Worm (Caenorhabditis elegans): ENCODE data around the gene BE10.3.

Gene BE10.3

DNA sequence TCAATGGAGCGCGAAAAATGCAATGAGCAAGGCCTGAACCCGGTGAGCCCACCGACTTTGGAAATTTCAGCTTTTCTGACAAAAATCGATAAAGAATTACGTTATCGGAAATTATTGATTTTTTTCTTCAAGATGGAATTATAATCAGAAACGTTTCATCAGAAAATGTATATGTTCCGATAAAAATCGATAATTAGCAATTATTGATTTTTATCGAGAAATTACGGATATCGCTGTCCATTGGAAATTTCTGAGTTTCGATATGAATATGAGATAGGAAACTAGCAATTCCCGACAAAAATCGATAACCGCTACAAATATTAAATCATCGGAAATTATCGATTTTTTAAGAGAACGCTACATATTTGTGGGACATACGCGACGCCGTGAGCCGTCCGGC is 13.6 kb upstream of the BE10.3 start:
- TF ChIP-seq snpc-1.2 (GFP tag; IDR thresholded peaks at IDR 0.05) (no peak), zag-1 (tag; optimal IDR thresholded peaks at IDR 0.05) (no peak), ceh-28 (tag; optimal IDR thresholded peaks at IDR 0.05) (peak; percentile 95), zip-2 (tag; optimal IDR thresholded peaks at IDR 0.05) (no peak), lsy-2 (tag; optimal IDR thresholded peaks at IDR 0.05) (no peak), rbr-2 (tag; optimal IDR thresholded peaks at IDR 0.05) (no peak)

ce11 chrIII:12798469-12798868 is 9.4 kb upstream of the BE10.3 start, which contains the start of gene agmo-1:
TSS of gene agmo-1 (minus strand) at chrIII:12798569.
- no peak for TF ChIP-seq rbr-2 (tag; optimal IDR thresholded peaks at IDR 0.05)
- peak; percentile 9 for TF ChIP-seq nhr-28 (tag; optimal IDR thresholded peaks at IDR 0.05)

- TF ChIP-seq ceh-28 (tag; optimal IDR thresholded peaks at IDR 0.05) = no peak
- TF ChIP-seq nhr-48 (tag; optimal IDR thresholded peaks at IDR 0.05) = no peak
- peak; percentile 51 for TF ChIP-seq hlh-30 (tag; optimal IDR thresholded peaks at IDR 0.05; ENCODE audit: insufficient read depth)
- TF ChIP-seq saeg-2 (GFP tag; IDR thresholded peaks at IDR 0.05) = no peak
- TF ChIP-seq tra-1 (GFP tag; IDR thresholded peaks at IDR 0.05) = no peak
- TF ChIP-seq ZK546.5 (tag; optimal IDR thresholded peaks at IDR 0.05) = no peak
- peak; percentile 66 for TF ChIP-seq mxl-3 (GFP tag; optimal IDR thresholded peaks at IDR 0.05)
- no peak for TF ChIP-seq ztf-7 (tag; optimal IDR thresholded peaks at IDR 0.05)
- TF ChIP-seq nhr-28 (tag; optimal IDR thresholded peaks at IDR 0.05) = peak; percentile 43
- no peak for TF ChIP-seq pqm-1 (tag; optimal IDR thresholded peaks at IDR 0.05)
- TF ChIP-seq ctbp-1 (GFP tag; IDR thresholded peaks at IDR 0.05) = no peak
- TF ChIP-seq arid-1 (GFP tag; conservative IDR thresholded peaks at IDR 0.05) = no peak
- TF ChIP-seq snpc-1.2 (GFP tag; IDR thresholded peaks at IDR 0.05) = no peak
- TF ChIP-seq ceh-62 (tag; optimal IDR thresholded peaks at IDR 0.05) = no peak
- no peak for TF ChIP-seq mxl-2 (GFP tag; conservative IDR thresholded peaks at IDR 0.05)
- peak; percentile 68 for TF ChIP-seq hlh-11 (tag; optimal IDR thresholded peaks at IDR 0.05)
- peak in 1 of 2 experiments; percentile 23 for TF ChIP-seq mdl-1 (tag; optimal IDR thresholded peaks at IDR 0.05)
These were observed 7.3 kb upstream of the BE10.3 start for ce11 chrIII:12800529-12800928.

DNA sequence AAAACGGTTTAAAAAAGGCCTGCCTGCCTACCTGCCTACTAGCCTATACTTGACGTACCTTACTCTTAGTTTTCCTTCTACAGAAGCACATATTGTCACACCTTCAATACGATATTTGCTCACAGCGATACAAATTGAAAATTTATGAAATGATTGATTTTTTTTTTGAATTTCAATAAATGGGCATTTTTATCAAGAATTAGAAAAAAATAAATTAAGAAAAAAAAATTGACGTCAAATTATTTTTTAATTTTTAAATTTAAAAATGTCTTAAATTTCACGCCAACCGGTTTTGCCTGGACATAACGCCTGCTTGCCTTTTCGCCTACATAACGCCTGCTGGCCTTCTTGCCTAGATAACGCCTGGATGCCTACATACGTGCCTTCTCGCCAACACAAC is 1.1 kb upstream of the BE10.3 start, which contains the start of gene BE10.5:
TSS of gene BE10.5 (minus strand) at position 101 of the 400 bp plus-strand sequence.
- no peak for TF ChIP-seq T26A8.4 (GFP tag; IDR thresholded peaks at IDR 0.05)
- TF ChIP-seq nhr-25 (tag; optimal IDR thresholded peaks at IDR 0.05; ENCODE audit: borderline replicate concordance, insufficient read depth) = no peak
- TF ChIP-seq nhr-28 (tag; optimal IDR thresholded peaks at IDR 0.05) = no peak
- no peak for TF ChIP-seq egl-43 (GFP tag; IDR thresholded peaks at IDR 0.05)
- TF ChIP-seq pha-4 (GFP tag; IDR thresholded peaks at IDR 0.05) = no peak
- TF ChIP-seq pha-4 (tag; optimal IDR thresholded peaks at IDR 0.05) = no peak
- no peak for TF ChIP-seq madf-9 (GFP tag; conservative IDR thresholded peaks at IDR 0.05)
- TF ChIP-seq attf-4 (tag; optimal IDR thresholded peaks at IDR 0.05) = no peak
- no peak for TF ChIP-seq rbr-2 (tag; optimal IDR thresholded peaks at IDR 0.05)
- no peak for TF ChIP-seq aha-1 (tag)
- no peak for TF ChIP-seq saeg-2 (GFP tag; IDR thresholded peaks at IDR 0.05)
- TF ChIP-seq daf-12 (tag; optimal IDR thresholded peaks at IDR 0.05) = no peak
- TF ChIP-seq nhr-48 (tag; optimal IDR thresholded peaks at IDR 0.05) = no peak
- TF ChIP-seq spr-1 (tag; optimal IDR thresholded peaks at IDR 0.05) = no peak
- no peak for TF ChIP-seq mdt-29 (GFP tag; IDR thresholded peaks at IDR 0.05)
- TF ChIP-seq ZK546.5 (tag; optimal IDR thresholded peaks at IDR 0.05) = no peak
- no peak for TF ChIP-seq jun-1 (tag; optimal IDR thresholded peaks at IDR 0.05)
- TF ChIP-seq fos-1 (tag; optimal IDR thresholded peaks at IDR 0.05) = no peak

DNA sequence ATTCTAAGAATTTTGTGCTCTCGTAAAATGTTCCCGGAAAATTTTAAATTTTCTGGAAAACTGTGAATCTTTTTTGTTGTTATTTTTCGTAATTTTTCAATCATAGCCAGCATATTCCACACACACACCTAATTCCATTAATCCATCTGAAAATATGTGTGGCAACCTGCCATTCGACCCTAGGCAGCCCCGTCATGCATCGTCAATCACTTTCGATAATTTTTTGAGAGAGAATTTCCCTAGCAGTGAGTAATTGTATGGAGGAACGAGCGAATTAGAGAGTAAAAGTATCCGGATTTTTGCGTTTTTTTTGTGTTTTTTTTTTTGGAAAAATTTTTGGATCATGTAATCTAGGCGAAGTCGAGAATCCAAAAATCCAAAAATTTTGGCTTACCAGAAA is 5.4 kb downstream of the BE10.3 start, which contains the start of gene BE10.4:
TSS of gene BE10.4 (plus strand) at position 301 of the 400 bp plus-strand sequence.
- no peak for TF ChIP-seq pqm-1 (tag; optimal IDR thresholded peaks at IDR 0.05)
